Worm (Caenorhabditis elegans) whole organism, L2 larva: ENCODE measurements around the gene srab-16.
"Not testable (repeated sequence)": the region's sequence is repeated elsewhere in the genome, so short reads cannot be mapped to it uniquely, and the experiment has no call there.

ENCODE experiments used
- C34F6.9 ChIP-seq: fragments of 150-350 bp; optimal IDR thresholded peaks from 2 replicates; lab custom pipeline; 2014; ENCODE audit warnings: missing biosample characterization, missing genetic modification characterization
- F13H6.1 ChIP-seq: sonication (generic microtip); optimal IDR thresholded peaks from 2 replicates; lab custom pipeline; 2016; ENCODE audit warnings: missing genetic modification characterization, missing compliant biosample characterization
- Y55F3AM.14 ChIP-seq: fragments of 200-800 bp; sonication (Bioruptor generic); optimal IDR thresholded peaks from 2 replicates; lab custom pipeline; 2018; ENCODE audit warnings: mild to moderate bottlenecking, missing genetic modification characterization, missing compliant biosample characterization
- aly-2 ChIP-seq: fragments of 150-350 bp; optimal IDR thresholded peaks from 2 replicates; lab custom pipeline; 2014; ENCODE audit warnings: missing biosample characterization, missing genetic modification characterization
- blmp-1 ChIP-seq: sonication (generic microtip); optimal IDR thresholded peaks from 2 replicates; lab custom pipeline; 2017; ENCODE audit warnings: missing genetic modification characterization, mild to moderate bottlenecking, missing compliant biosample characterization, antibody characterized with exemption, moderate library complexity; ENCODE audit not compliant: insufficient read depth
- ceh-16 ChIP-seq: fragments of 150-350 bp; optimal IDR thresholded peaks from 2 replicates; lab custom pipeline; 2014; ENCODE audit warnings: missing biosample characterization, missing genetic modification characterization
- ceh-82 ChIP-seq: fragments of 150-350 bp; optimal IDR thresholded peaks from 2 replicates; lab custom pipeline; 2014; ENCODE audit warnings: missing biosample characterization, missing genetic modification characterization
- dmd-4 ChIP-seq: sonication (generic microtip); optimal IDR thresholded peaks from 2 replicates; lab custom pipeline; 2017; ENCODE audit warnings: missing biosample characterization, missing genetic modification characterization
- egl-27 ChIP-seq: sonication (generic microtip); optimal IDR thresholded peaks from 3 replicates; lab custom pipeline; 2017; ENCODE audit warnings: missing biosample characterization, missing genetic modification reagents, missing genetic modification characterization
- elt-1 ChIP-seq: fragments of 150-350 bp; optimal IDR thresholded peaks from 2 replicates; lab custom pipeline; 2014; ENCODE audit warnings: missing biosample characterization, missing genetic modification characterization
- elt-3 ChIP-seq: sonication (generic microtip); optimal IDR thresholded peaks from 2 replicates; lab custom pipeline; 2017; ENCODE audit warnings: missing biosample characterization, missing genetic modification characterization
- lin-11 ChIP-seq: fragments of 150-350 bp; sonication (generic microtip); optimal IDR thresholded peaks from 2 replicates; lab custom pipeline; 2014; ENCODE audit warnings: missing biosample characterization, missing genetic modification characterization, inconsistent platforms, mixed read lengths
- lin-13 ChIP-seq: fragments of 150-350 bp; optimal IDR thresholded peaks from 2 replicates; lab custom pipeline; 2014; ENCODE audit warnings: missing biosample characterization, missing genetic modification reagents, missing genetic modification characterization
- lin-39 ChIP-seq: fragments of 150-350 bp; optimal IDR thresholded peaks from 2 replicates; lab custom pipeline; 2014; ENCODE audit warnings: missing biosample characterization, missing genetic modification reagents, missing genetic modification characterization
- lsy-2 ChIP-seq, 2 experiments: fragments of 150-350 bp in 1 of 2; sonication (generic microtip) in 1 of 2; optimal IDR thresholded peaks; 2 replicates each; lab custom pipeline; 2014 to 2017; ENCODE audit warnings: missing biosample characterization in 2 of 2, missing genetic modification characterization in 2 of 2
- mab-5 ChIP-seq: fragments of 150-350 bp; optimal IDR thresholded peaks from 2 replicates; lab custom pipeline; 2014; ENCODE audit warnings: missing biosample characterization, missing genetic modification characterization
- nhr-10 ChIP-seq: sonication (generic microtip); optimal IDR thresholded peaks from 2 replicates; lab custom pipeline; 2017; ENCODE audit warnings: missing biosample characterization, missing genetic modification characterization
- nhr-11 ChIP-seq: fragments of 150-350 bp; optimal IDR thresholded peaks from 2 replicates; lab custom pipeline; 2014; ENCODE audit warnings: missing biosample characterization, missing genetic modification characterization
- nhr-12 ChIP-seq: fragments of 150-350 bp; optimal IDR thresholded peaks from 2 replicates; lab custom pipeline; 2014; ENCODE audit warnings: missing biosample characterization, missing genetic modification characterization
- nhr-21 ChIP-seq: fragments of 150-350 bp; optimal IDR thresholded peaks from 2 replicates; lab custom pipeline; 2014; ENCODE audit warnings: missing biosample characterization, missing genetic modification characterization
- nhr-25 ChIP-seq: fragments of 150-350 bp; sonication (generic microtip); optimal IDR thresholded peaks from 3 replicates; lab custom pipeline; 2014; ENCODE audit warnings: missing biosample characterization, missing genetic modification characterization
- nhr-77 ChIP-seq: fragments of 150-350 bp; optimal IDR thresholded peaks from 2 replicates; lab custom pipeline; 2014; ENCODE audit warnings: missing biosample characterization, missing genetic modification characterization
- sem-4 ChIP-seq: fragments of 150-350 bp; optimal IDR thresholded peaks from 2 replicates; lab custom pipeline; 2014; ENCODE audit warnings: missing biosample characterization, missing genetic modification reagents, missing genetic modification characterization
- skn-1 ChIP-seq: sonication (generic microtip); optimal IDR thresholded peaks from 2 replicates; lab custom pipeline; 2017; ENCODE audit warnings: missing biosample characterization, missing genetic modification characterization
- sma-3 ChIP-seq: sonication (generic microtip); optimal IDR thresholded peaks from 2 replicates; lab custom pipeline; 2016; ENCODE audit warnings: missing genetic modification reagents, missing genetic modification characterization, missing compliant biosample characterization
- sma-9 ChIP-seq, 2 experiments: fragments of 150-350 bp in 1 of 2; sonication (generic microtip) in 1 of 2; optimal IDR thresholded peaks; 2 replicates each; lab custom pipeline; 2014 to 2016; ENCODE audit warnings: missing genetic modification characterization in 2 of 2, mild to moderate bottlenecking in 1 of 2, missing biosample characterization in 1 of 2, missing compliant biosample characterization in 1 of 2, missing genetic modification reagents in 1 of 2, moderate library complexity in 1 of 2
- snpc-4 ChIP-seq: fragments of 150-350 bp; optimal IDR thresholded peaks from 2 replicates; lab custom pipeline; 2014; ENCODE audit warnings: missing biosample characterization, missing genetic modification characterization
- unc-55 ChIP-seq: fragments of 150-350 bp; sonication (generic microtip); optimal IDR thresholded peaks from 3 replicates; lab custom pipeline; 2014; ENCODE audit warnings: missing biosample characterization, missing genetic modification reagents, missing genetic modification characterization
- ztf-1 ChIP-seq: fragments of 200-800 bp; sonication (Bioruptor generic); conservative IDR thresholded peaks from 2 replicates; pipeline ENCODE4 v1.3.6; 2022; ENCODE audit warnings: missing genetic modification characterization, missing compliant biosample characterization

Gene srab-16

DNA sequence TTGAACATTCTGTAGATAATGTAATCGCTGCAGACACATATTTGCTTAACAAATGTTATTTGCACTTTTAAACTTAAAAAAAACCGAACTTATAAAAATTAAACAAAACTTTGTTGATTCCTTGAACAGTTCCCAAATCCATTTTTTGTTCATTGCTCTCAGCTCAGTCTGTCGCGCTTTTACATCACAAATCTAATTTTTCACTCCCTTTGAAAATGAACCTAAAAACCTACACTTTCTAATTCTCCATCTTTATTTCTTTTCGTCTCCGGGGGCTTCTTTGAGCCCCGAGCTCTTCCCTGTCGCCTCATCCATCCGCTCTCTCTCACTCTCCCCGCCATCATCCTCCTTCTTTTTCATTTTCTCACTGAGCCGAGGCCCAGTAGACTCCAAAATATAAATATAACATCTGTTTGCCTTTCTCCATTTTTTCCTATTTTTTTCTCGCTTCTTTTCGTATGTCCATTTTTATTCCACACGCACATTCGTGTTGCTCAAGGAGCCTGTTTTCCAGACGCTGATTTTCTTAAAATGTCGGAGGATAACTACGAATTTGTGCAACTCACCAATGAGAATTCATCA lies 27.8 kb downstream of the srab-16 start, which contains the start of gene R13D11.4:
Gene R13D11.4 (plus strand): TSS at position 532 of the 582 bp plus-strand sequence.
- TF ChIP-seq elt-3 (tag; lab: Kevin White, UChicago) (no peak), unc-55 (GFP tag; lab: Kevin White, UChicago) (peak; percentile 23), F13H6.1 (tag; lab: Kevin White, UChicago) (peak; percentile 11)

DNA sequence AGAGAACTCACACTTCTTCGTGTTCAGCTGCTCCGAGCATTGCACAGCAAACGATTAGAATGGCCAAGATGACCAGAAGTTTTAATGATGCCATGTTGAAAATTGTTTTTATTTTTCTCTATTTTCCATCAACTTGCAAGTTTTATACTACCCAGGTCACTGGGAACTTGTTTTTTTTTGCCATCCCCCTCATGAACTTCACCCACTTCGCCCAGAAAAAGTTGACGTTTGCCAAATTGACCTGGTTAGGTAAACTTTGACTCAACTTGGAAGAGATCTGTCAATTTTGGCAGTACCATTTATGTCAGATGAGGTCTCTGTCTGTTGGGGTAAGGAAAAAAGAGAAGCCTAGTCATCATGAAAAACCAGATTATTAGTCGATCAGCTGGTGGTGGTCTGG lies 30.6 kb downstream of the srab-16 start, which contains the start of gene R13D11.10:
Gene R13D11.10 (minus strand): TSS at position 101 of the 400 bp plus-strand sequence.
- TF ChIP-seq nhr-12 (tag; lab: Kevin White, UChicago) = no peak

DNA sequence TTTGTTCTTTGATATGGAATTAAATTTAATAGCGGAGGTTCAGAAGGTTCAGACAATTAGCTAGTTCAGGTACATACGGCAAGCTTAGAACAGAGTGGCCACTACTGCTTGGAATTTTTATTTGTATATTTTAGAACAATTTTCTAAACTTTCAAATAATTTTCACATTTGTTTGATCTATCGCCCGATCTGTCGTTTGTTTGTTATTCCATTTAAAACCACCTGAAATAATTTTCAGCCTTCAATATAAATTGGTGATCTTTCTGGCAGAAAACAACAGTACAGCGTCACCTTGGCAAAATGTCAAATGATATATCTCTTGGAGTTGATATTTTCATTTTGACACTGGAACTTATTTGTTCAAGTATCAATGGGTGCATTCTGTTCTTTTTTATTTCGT lies 32.2 kb downstream of the srab-16 start, which contains the start of gene R13D11.3:
Gene R13D11.3 (plus strand): TSS at position 301 of the 400 bp plus-strand sequence.
- no peak for TF ChIP-seq sma-9 (GFP tag; optimal IDR thresholded peaks at IDR 0.05; lab: Kevin White, UChicago)
- no peak for TF ChIP-seq sma-9 (tag; optimal IDR thresholded peaks at IDR 0.05; lab: Kevin White, UChicago)
- no peak for TF ChIP-seq sem-4 (tag; lab: Kevin White, UChicago)
- no peak for TF ChIP-seq lin-11 (tag; lab: Kevin White, UChicago)
- TF ChIP-seq sma-3 (GFP tag; lab: Kevin White, UChicago) = no peak
- TF ChIP-seq nhr-25 (tag; lab: Kevin White, UChicago) = no peak
- no peak for TF ChIP-seq Y55F3AM.14 (GFP tag; lab: Kevin White, UChicago)
- no peak for TF ChIP-seq elt-1 (tag; lab: Kevin White, UChicago)
- no peak for TF ChIP-seq ceh-16 (tag; lab: Kevin White, UChicago)
- no peak for TF ChIP-seq dmd-4 (tag; lab: Kevin White, UChicago)
- no peak for TF ChIP-seq egl-27 (tag; lab: Kevin White, UChicago)
- TF ChIP-seq nhr-10 (tag; lab: Kevin White, UChicago) = no peak
- no peak for TF ChIP-seq unc-55 (GFP tag; lab: Kevin White, UChicago)

DNA sequence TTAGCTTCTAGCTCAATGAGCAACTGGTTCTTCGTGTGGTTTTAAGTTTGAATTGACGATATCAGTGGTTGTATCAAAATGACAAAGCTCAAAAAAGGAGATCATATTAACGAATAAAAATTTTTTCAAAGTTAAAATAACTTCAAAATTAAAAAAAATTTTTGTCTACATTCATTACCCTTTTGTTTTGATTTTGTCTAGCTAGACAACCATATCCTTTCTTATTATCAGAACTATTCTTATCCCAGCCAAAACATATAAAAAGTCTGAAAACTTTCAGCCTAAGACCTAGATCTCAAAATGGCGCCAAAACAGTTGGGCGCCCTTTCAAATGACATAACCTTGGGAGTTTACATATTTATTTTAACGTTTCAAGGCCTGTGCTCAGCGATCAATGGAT lies 34.6 kb downstream of the srab-16 start, which contains the start of gene R13D11.1:
Gene R13D11.1 (plus strand): TSS at position 301 of the 400 bp plus-strand sequence.
- TF ChIP-seq elt-1 (tag; lab: Kevin White, UChicago) = no peak
- no peak for TF ChIP-seq dmd-4 (tag; lab: Kevin White, UChicago)
- TF ChIP-seq ztf-1 (GFP tag; lab: Robert Waterston, UW) = no peak
- TF ChIP-seq egl-27 (tag; lab: Kevin White, UChicago) = no peak
- no peak for TF ChIP-seq lsy-2 (tag; optimal IDR thresholded peaks at IDR 0.05; lab: Kevin White, UChicago)
- no peak for TF ChIP-seq lin-39 (tag; lab: Kevin White, UChicago)
- no peak for TF ChIP-seq ceh-82 (tag; lab: Kevin White, UChicago)
- TF ChIP-seq C34F6.9 (tag; lab: Kevin White, UChicago) = no peak
- no peak for TF ChIP-seq sem-4 (tag; lab: Kevin White, UChicago)
- TF ChIP-seq skn-1 (tag; lab: Kevin White, UChicago) = no peak
- no peak for TF ChIP-seq nhr-11
- TF ChIP-seq unc-55 (GFP tag; lab: Kevin White, UChicago) = no peak
- no peak for TF ChIP-seq snpc-4
- TF ChIP-seq nhr-10 (tag; lab: Kevin White, UChicago) = no peak
- TF ChIP-seq nhr-77 (tag; lab: Kevin White, UChicago) = no peak
- TF ChIP-seq lin-13 (GFP tag; lab: Kevin White, UChicago) = no peak
- TF ChIP-seq mab-5 (tag; lab: Kevin White, UChicago) = no peak
- no peak for TF ChIP-seq nhr-12 (tag; lab: Kevin White, UChicago)
- TF ChIP-seq elt-3 (tag; lab: Kevin White, UChicago) = no peak

DNA sequence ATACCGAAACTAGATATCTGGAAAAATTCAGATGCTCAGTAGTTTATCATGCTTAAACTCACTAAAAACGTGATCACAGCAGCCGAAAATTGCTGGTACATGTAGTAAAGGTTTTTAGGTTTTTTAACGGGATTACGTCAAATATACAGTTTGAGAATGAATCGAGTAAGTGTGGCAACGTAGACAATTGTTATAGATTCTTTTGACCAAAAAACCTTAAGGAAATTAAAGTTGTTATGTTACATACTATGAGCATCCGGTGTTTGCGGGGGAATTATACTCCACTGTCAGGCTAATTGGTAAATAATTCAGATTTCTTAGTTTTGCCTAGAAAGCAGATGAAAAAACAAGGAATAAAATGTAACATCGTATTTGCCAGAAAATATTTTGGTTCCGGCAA lies 38.1 kb downstream of the srab-16 start, which contains the start of gene srx-32:
Gene srx-32 (minus strand): TSS at position 101 of the 400 bp plus-strand sequence.
- TF ChIP-seq egl-27, nhr-21, nhr-10 (tag; lab: Kevin White, UChicago): not testable (repeated sequence)

DNA sequence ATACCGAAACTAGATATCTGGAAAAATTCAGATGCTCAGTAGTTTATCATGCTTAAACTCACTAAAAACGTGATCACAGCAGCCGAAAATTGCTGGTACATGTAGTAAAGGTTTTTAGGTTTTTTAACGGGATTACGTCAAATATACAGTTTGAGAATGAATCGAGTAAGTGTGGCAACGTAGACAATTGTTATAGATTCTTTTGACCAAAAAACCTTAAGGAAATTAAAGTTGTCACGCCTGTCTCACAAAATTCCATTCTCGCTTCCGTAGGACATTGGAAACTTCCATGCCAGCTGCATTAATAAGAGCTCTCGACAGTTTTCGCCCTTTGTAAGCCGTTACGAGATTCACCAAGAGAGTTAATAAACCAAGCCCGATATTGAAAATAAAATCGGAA lies 40.4 kb downstream of the srab-16 start, which contains the start of gene srx-31:
Gene srx-31 (minus strand): TSS at position 101 of the 400 bp plus-strand sequence.
- not testable (repeated sequence) for TF ChIP-seq aly-2, blmp-1, nhr-12 (tag; lab: Kevin White, UChicago)
